Worm (Caenorhabditis elegans) whole organism, late embryonic: ENCODE measurements around the gene let-716.

ENCODE experiments used
- ceh-30 ChIP-seq: fragments of 150-350 bp; optimal IDR thresholded peaks from 2 replicates; lab custom pipeline; 2014; ENCODE audit warnings: missing biosample characterization, missing genetic modification characterization
- pha-4 ChIP-seq: fragments of 150-350 bp; optimal IDR thresholded peaks from 2 replicates; lab custom pipeline; 2018; ENCODE audit warnings: missing biosample characterization, missing genetic modification reagents, missing genetic modification characterization

DNA sequence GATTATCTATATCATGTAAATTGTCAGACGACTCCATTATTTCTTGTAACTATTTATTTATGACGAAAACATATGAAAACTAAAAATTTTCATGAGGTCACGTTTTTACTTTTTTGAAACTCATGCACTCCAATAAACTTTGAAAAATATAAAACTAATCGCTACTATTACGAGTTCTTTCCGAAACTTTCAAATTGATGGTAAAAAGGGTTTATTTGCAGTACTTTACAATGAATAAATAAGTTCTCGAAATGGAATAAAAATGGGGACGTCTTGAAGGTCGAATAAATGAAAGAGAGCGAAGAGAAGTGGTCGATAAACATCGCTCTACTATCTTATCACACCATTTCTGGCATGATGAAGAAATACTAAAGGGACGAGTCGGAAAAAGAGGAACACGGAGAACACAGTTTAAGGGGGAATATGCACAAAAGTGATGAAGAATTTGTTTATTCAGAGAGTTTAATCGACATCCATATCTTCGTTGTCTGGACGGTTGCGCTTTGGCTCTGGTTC lies 43.4 kb upstream of the let-716 start, which contains the start of gene let-767:
- TF ChIP-seq pha-4: no peak
- no peak for TF ChIP-seq ceh-30 (tag; lab: Kevin White, UChicago)
